Worm (Caenorhabditis elegans): ENCODE measurements around the gene ntl-9.
A peak's percentile ranks its signal among the peaks of the same experiment; 100 is the strongest.

DNA sequence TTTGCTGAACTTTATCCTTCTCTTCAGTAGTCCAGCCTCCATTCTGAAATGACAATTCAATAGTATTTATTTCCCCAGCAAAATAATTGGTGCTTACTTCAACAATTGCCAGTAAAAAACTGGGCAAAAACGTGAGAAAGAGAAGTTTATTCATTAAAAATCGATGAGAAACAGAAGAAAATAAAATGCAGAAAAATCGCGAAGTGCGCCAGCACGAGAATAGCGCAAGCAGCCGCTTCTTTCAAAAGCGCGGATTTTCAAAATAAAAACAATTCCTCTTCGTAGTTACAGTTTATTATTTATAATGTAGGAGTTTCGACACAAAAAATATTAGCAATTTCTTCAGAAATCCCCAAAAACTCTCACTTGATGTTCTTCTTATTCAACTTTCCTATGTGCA is 18.6 kb downstream of the ntl-9 start, which contains the start of gene C27F2.9:
- TF ChIP-seq ceh-18 (tag; optimal IDR thresholded peaks at IDR 0.05) = peak; percentile 76
- peak; percentile 1 for TF ChIP-seq npax-4 (tag; optimal IDR thresholded peaks at IDR 0.05)
- TF ChIP-seq pqm-1 (tag; optimal IDR thresholded peaks at IDR 0.05) = no peak
